Fruit fly (Drosophila melanogaster): Measurements from ENCODE around the gene CG11458.

Gene CG11458

DNA sequence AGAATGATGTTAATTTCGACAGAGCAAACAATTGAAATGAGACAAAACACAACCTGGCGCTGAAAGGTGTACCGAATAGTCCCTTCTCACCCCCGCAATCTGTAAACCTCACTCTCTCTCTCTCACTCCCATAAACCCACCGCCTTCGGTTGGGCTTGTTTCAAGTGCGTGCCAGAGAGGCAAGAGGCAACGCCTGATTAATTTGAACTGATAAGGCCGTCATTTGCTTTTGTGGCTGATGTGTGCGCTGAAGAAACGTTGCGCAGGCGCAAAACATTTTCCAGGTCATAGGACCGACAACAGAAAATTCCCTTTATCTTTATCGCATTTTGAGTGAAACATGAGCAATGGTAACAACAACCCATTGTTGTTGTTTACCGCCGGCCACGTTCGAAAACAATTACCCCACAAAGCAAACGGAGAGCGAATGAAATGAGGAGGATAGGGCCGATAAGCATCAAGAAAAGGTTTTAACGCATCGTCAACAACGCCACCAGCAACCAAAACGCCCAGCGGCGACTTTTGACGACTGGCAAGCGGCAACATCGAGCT is 16.8 kb downstream of the CG11458 start:
- TF ChIP-seq rgr (GFP tag; optimal IDR thresholded peaks at IDR 0.05), result no peak
- TF ChIP-seq Sp1 (GFP tag; optimal IDR thresholded peaks at IDR 0.05), result no peak
- TF ChIP-seq dmrt93B (GFP tag; optimal IDR thresholded peaks at IDR 0.05), result no peak
- no peak for TF ChIP-seq Dfd (GFP tag; optimal IDR thresholded peaks at IDR 0.05)
- no peak for TF ChIP-seq dsf (GFP tag; optimal IDR thresholded peaks at IDR 0.05; ENCODE audit: borderline replicate concordance)
- TF ChIP-seq Vsx2 (GFP tag; optimal IDR thresholded peaks at IDR 0.05; ENCODE audit: partially characterized antibody), result no peak
- no peak for TF ChIP-seq Myc (optimal IDR thresholded peaks at IDR 0.05)
- no peak for TF ChIP-seq psq (GFP tag; optimal IDR thresholded peaks at IDR 0.05)
- no peak for TF ChIP-seq tai (GFP tag; optimal IDR thresholded peaks at IDR 0.05)
- TF ChIP-seq Dif (GFP tag; optimal IDR thresholded peaks at IDR 0.05; ENCODE audit: partially characterized antibody), result no peak
- no peak for TF ChIP-seq OdsH (GFP tag; optimal IDR thresholded peaks at IDR 0.05)
- no peak for TF ChIP-seq Mio (GFP tag; optimal IDR thresholded peaks at IDR 0.05)
- TF ChIP-seq Hnf4 (GFP tag; optimal IDR thresholded peaks at IDR 0.05), result no peak
- TF ChIP-seq woc (GFP tag; optimal IDR thresholded peaks at IDR 0.05), result no peak
- no peak for TF ChIP-seq GATAd (GFP tag; optimal IDR thresholded peaks at IDR 0.05)

dm6 chr3L:20923030-20923591 is 17.5 kb downstream of the CG11458 start:
- TF ChIP-seq woc (GFP tag; optimal IDR thresholded peaks at IDR 0.05) (peak; percentile 18), ey (GFP tag; optimal IDR thresholded peaks at IDR 0.05) (peak; percentile 34), rgr (GFP tag; optimal IDR thresholded peaks at IDR 0.05) (peak; percentile 30), fru (GFP tag; optimal IDR thresholded peaks at IDR 0.05) (peak; percentile 6), h (GFP tag; optimal IDR thresholded peaks at IDR 0.05) (no peak), psq (GFP tag; optimal IDR thresholded peaks at IDR 0.05) (no peak), brk (GFP tag; optimal IDR thresholded peaks at IDR 0.05) (no peak), foxo (GFP tag; optimal IDR thresholded peaks at IDR 0.05) (peak in 1 of 2 experiments; percentile 30), Hnf4 (GFP tag; optimal IDR thresholded peaks at IDR 0.05) (no peak), lola (GFP tag; optimal IDR thresholded peaks at IDR 0.05) (no peak)

- no peak for TF ChIP-seq HLH106 (tag; optimal IDR thresholded peaks at IDR 0.05)
Measured at dm6 chr3L:20927526-20927925, 21.9 kb downstream of the CG11458 start, which contains the start of gene CG10589. Gene CG10589, plus strand, starts transcription at chr3L:20927826.

dm6 chr3L:20929418-20929817 is 23.8 kb downstream of the CG11458 start:
- TF ChIP-seq CG9705 (GFP tag; optimal IDR thresholded peaks at IDR 0.05), result no peak
- TF ChIP-seq pan (optimal IDR thresholded peaks at IDR 0.05), result no peak
- no peak for TF ChIP-seq Rel (GFP tag; optimal IDR thresholded peaks at IDR 0.05)
- TF ChIP-seq Rel (tag; optimal IDR thresholded peaks at IDR 0.05), result no peak
- no peak for TF ChIP-seq Sp1 (GFP tag; optimal IDR thresholded peaks at IDR 0.05)
- TF ChIP-seq dsf (GFP tag; optimal IDR thresholded peaks at IDR 0.05; ENCODE audit: borderline replicate concordance), result no peak
- no peak for TF ChIP-seq HLH106 (tag; optimal IDR thresholded peaks at IDR 0.05)
- TF ChIP-seq CrebA (GFP tag; optimal IDR thresholded peaks at IDR 0.05; ENCODE audit: borderline replicate concordance), result no peak
- TF ChIP-seq ey (GFP tag; optimal IDR thresholded peaks at IDR 0.05), result no peak
- no peak for TF ChIP-seq Hr78 (GFP tag; optimal IDR thresholded peaks at IDR 0.05)
- no peak for TF ChIP-seq rgr (GFP tag; optimal IDR thresholded peaks at IDR 0.05)
- TF ChIP-seq jim (GFP tag; optimal IDR thresholded peaks at IDR 0.05), result no peak
- no peak for TF ChIP-seq Vsx2 (GFP tag; optimal IDR thresholded peaks at IDR 0.05; ENCODE audit: partially characterized antibody)
- TF ChIP-seq Dfd (GFP tag; optimal IDR thresholded peaks at IDR 0.05), result no peak
- TF ChIP-seq fru (GFP tag; optimal IDR thresholded peaks at IDR 0.05), result no peak
- no peak for TF ChIP-seq Jra (GFP tag; optimal IDR thresholded peaks at IDR 0.05)

- TF ChIP-seq pan (optimal IDR thresholded peaks at IDR 0.05), result no peak
- no peak for TF ChIP-seq Abd-B (GFP tag; optimal IDR thresholded peaks at IDR 0.05)
- peak; percentile 42 for TF ChIP-seq HLH106 (tag; optimal IDR thresholded peaks at IDR 0.05)
- TF ChIP-seq GATAd (GFP tag; optimal IDR thresholded peaks at IDR 0.05), result no peak
- peak; percentile 25 for TF ChIP-seq dmrt93B (GFP tag; optimal IDR thresholded peaks at IDR 0.05)
- TF ChIP-seq h (GFP tag; optimal IDR thresholded peaks at IDR 0.05), result peak; percentile 37
- TF ChIP-seq jim (GFP tag; optimal IDR thresholded peaks at IDR 0.05), result no peak
- TF ChIP-seq Hnf4 (GFP tag; optimal IDR thresholded peaks at IDR 0.05), result no peak
- peak; percentile 29 for TF ChIP-seq Sp1 (GFP tag; optimal IDR thresholded peaks at IDR 0.05)
- peak; percentile 33 for TF ChIP-seq fru (GFP tag; optimal IDR thresholded peaks at IDR 0.05)
- TF ChIP-seq psq (GFP tag; optimal IDR thresholded peaks at IDR 0.05), result peak; percentile 15
- no peak for TF ChIP-seq CrebA (GFP tag; optimal IDR thresholded peaks at IDR 0.05; ENCODE audit: borderline replicate concordance)
- TF ChIP-seq rgr (GFP tag; optimal IDR thresholded peaks at IDR 0.05), result peak; percentile 7
- TF ChIP-seq woc (GFP tag; optimal IDR thresholded peaks at IDR 0.05), result no peak
- TF ChIP-seq foxo (GFP tag; optimal IDR thresholded peaks at IDR 0.05), result peak in 1 of 2 experiments; percentile 48
Measured at dm6 chr3L:20930059-20930785, 24.6 kb downstream of the CG11458 start.
